Worm (Caenorhabditis elegans): ENCODE measurements around the gene Y22F5A.11.

The Y22F5A.11 gene

DNA sequence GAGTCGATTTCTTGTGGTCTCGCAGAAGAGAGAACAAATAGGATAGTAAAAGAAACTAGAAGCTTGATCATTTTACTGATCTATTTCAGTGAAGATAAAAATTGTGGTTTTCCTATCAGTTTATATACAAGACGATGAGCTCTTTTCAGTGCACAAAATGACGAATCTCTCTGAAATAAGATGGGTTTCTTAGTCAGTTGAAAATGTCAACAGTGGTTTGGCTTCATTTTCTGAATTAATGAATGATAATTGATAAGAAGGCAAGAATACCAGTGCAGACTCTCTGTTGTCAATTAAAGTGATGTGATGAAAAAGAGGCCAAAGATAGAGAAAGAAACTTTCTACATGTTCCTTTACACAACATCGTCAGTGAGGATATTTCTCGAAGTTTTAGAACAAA lies 5.9 kb upstream of the Y22F5A.11 start, which contains the start of gene lys-2:
lys-2 (minus strand) TSS at position 101 of the 400 bp plus-strand sequence.
- TF ChIP-seq ets-7 (tag; optimal IDR thresholded peaks at IDR 0.05) (no peak), tbx-11 (GFP tag; IDR thresholded peaks at IDR 0.05) (no peak), hmbx-1 (tag; optimal IDR thresholded peaks at IDR 0.05) (no peak), aly-1 (tag; optimal IDR thresholded peaks at IDR 0.05) (no peak), tbx-37 (GFP tag; conservative IDR thresholded peaks at IDR 0.05) (no peak), ama-1 (optimal IDR thresholded peaks at IDR 0.05) (no peak), scrt-1 (GFP tag; IDR thresholded peaks at IDR 0.05) (no peak), F13C5.2 (tag; optimal IDR thresholded peaks at IDR 0.05) (no peak), pes-1 (GFP tag; IDR thresholded peaks at IDR 0.05) (no peak), hmg-4 (GFP tag; optimal IDR thresholded peaks at IDR 0.05) (no peak), flt-1 (GFP tag; IDR thresholded peaks at IDR 0.05) (no peak), hnd-1 (tag; optimal IDR thresholded peaks at IDR 0.05) (no peak), sea-1 (GFP tag; conservative IDR thresholded peaks at IDR 0.05) (no peak)

DNA sequence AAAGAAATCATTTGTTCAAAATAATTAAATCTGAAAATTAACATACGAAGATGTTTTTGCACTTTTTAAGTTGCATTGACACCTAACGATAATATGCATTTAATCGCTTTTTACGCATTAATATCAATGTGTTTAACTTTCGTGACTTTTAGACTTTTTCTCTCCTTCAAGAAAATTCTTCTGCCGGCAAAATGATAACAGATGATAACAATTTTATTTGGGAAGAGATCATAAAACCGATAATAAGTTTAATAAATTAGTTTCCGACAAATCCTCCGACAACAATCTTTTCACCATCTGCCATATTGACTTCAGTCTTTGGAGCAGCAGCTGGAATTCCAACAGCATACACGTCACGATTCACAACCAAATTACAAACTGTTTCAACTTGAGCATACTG lies 4.7 kb upstream of the Y22F5A.11 start:
- TF ChIP-seq hmbx-1 (tag; optimal IDR thresholded peaks at IDR 0.05) (no peak), pes-1 (GFP tag; IDR thresholded peaks at IDR 0.05) (no peak), F13C5.2 (tag; optimal IDR thresholded peaks at IDR 0.05) (no peak), flt-1 (GFP tag; IDR thresholded peaks at IDR 0.05) (no peak), hmg-4 (GFP tag; optimal IDR thresholded peaks at IDR 0.05) (no peak), B0310.2 (tag; optimal IDR thresholded peaks at IDR 0.05) (no peak), hnd-1 (tag; optimal IDR thresholded peaks at IDR 0.05) (no peak), ama-1 (optimal IDR thresholded peaks at IDR 0.05) (no peak), tra-4 (tag; optimal IDR thresholded peaks at IDR 0.05) (no peak), ceh-36 (tag; optimal IDR thresholded peaks at IDR 0.05) (no peak), ets-7 (tag; optimal IDR thresholded peaks at IDR 0.05) (no peak), scrt-1 (GFP tag; IDR thresholded peaks at IDR 0.05) (no peak), tbx-11 (GFP tag; IDR thresholded peaks at IDR 0.05) (no peak), aly-1 (tag; optimal IDR thresholded peaks at IDR 0.05) (no peak), tbx-37 (GFP tag; conservative IDR thresholded peaks at IDR 0.05) (no peak), sea-1 (GFP tag; conservative IDR thresholded peaks at IDR 0.05) (no peak), ceh-13 (GFP tag; optimal IDR thresholded peaks at IDR 0.05) (no peak)

DNA sequence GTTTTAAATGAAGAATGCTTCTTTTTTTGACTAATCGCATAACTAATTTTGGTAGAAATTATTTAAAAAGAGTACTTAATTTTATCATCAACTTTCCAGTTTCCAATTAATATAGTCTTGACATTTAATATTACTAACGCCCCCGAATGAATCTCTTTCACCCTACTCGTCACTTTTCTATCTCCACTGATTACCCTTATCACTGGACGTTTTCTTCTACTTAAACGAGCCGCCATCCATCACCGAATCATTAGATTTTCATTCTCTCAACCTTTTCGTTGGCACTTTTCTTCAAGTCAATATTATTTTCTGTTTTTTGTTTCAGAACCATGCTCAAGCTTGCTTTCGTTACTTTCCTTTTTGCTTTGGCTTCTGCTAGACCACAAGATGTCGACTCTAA lies 2.1 kb upstream of the Y22F5A.11 start, which contains the start of gene lys-1:
lys-1 (plus strand) TSS at position 326 of the 400 bp plus-strand sequence.
- TF ChIP-seq ceh-13 (GFP tag; optimal IDR thresholded peaks at IDR 0.05): no peak
- TF ChIP-seq B0310.2 (tag; optimal IDR thresholded peaks at IDR 0.05): no peak
- TF ChIP-seq tbx-37 (GFP tag; conservative IDR thresholded peaks at IDR 0.05): no peak
- TF ChIP-seq ama-1 (optimal IDR thresholded peaks at IDR 0.05): no peak
- no peak for TF ChIP-seq hmg-4 (GFP tag; optimal IDR thresholded peaks at IDR 0.05)
- no peak for TF ChIP-seq tra-4 (tag; optimal IDR thresholded peaks at IDR 0.05)
- no peak for TF ChIP-seq aly-1 (tag; optimal IDR thresholded peaks at IDR 0.05)
- TF ChIP-seq ceh-36 (tag; optimal IDR thresholded peaks at IDR 0.05): no peak
- no peak for TF ChIP-seq flt-1 (GFP tag; IDR thresholded peaks at IDR 0.05)
- no peak for TF ChIP-seq sea-1 (GFP tag; conservative IDR thresholded peaks at IDR 0.05)

DNA sequence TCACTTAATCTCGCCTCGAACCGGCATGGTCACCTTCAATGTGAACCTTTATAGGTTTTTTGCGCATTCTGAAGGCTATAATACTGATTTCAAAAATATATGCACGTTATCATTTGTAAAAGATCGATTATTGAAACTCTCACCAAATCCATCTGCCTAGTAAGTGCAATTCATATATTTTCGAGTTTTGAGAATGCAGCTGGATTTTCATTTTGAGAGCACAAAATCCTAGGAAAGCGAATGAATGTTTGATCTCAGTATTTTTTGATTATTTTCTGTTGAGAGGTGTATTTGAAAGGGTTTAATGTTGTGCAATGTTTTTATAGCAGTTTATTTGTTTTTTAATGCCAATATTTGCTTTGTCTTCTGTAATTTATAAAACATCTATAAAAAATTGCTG lies 592 bp upstream of the Y22F5A.11 start:
- TF ChIP-seq hnd-1 (tag; optimal IDR thresholded peaks at IDR 0.05) (no peak), hmbx-1 (tag; optimal IDR thresholded peaks at IDR 0.05) (no peak), pes-1 (GFP tag; IDR thresholded peaks at IDR 0.05) (no peak), ceh-13 (GFP tag; optimal IDR thresholded peaks at IDR 0.05) (no peak), ceh-36 (tag; optimal IDR thresholded peaks at IDR 0.05) (no peak), B0310.2 (tag; optimal IDR thresholded peaks at IDR 0.05) (no peak), sea-1 (GFP tag; conservative IDR thresholded peaks at IDR 0.05) (no peak), flt-1 (GFP tag; IDR thresholded peaks at IDR 0.05) (no peak), scrt-1 (GFP tag; IDR thresholded peaks at IDR 0.05) (no peak)

DNA sequence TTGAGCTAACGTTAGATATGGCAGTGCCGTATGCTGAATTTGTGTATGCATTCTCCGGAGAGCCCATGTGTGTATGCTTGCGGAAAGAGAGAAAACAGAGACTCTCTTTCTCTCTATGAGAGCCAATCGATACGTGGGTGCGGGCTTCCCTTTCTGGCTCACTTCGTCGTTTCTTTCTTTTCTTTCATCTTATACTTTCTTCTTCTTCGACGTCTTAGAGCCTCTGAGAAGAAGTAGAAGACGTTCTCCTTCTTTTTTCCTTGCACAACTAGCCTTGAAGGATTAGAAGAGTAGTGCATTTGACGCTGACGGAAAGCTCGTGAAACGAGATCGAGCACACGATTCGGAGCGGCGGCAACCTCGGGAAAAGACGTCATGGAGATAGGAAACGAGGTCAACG lies 1.6 kb downstream of the Y22F5A.11 start:
- TF ChIP-seq flt-1 (GFP tag; IDR thresholded peaks at IDR 0.05) (no peak), ceh-36 (tag; optimal IDR thresholded peaks at IDR 0.05) (no peak), ets-7 (tag; optimal IDR thresholded peaks at IDR 0.05) (no peak), ceh-13 (GFP tag; optimal IDR thresholded peaks at IDR 0.05) (no peak), ama-1 (optimal IDR thresholded peaks at IDR 0.05) (no peak), F13C5.2 (tag; optimal IDR thresholded peaks at IDR 0.05) (no peak), hmbx-1 (tag; optimal IDR thresholded peaks at IDR 0.05) (no peak), pes-1 (GFP tag; IDR thresholded peaks at IDR 0.05) (no peak), tbx-37 (GFP tag; conservative IDR thresholded peaks at IDR 0.05) (no peak), sea-1 (GFP tag; conservative IDR thresholded peaks at IDR 0.05) (no peak), tra-4 (tag; optimal IDR thresholded peaks at IDR 0.05) (no peak), hmg-4 (GFP tag; optimal IDR thresholded peaks at IDR 0.05) (no peak), aly-1 (tag; optimal IDR thresholded peaks at IDR 0.05) (no peak), scrt-1 (GFP tag; IDR thresholded peaks at IDR 0.05) (no peak), hnd-1 (tag; optimal IDR thresholded peaks at IDR 0.05) (no peak), B0310.2 (tag; optimal IDR thresholded peaks at IDR 0.05) (no peak), tbx-11 (GFP tag; IDR thresholded peaks at IDR 0.05) (no peak)

DNA sequence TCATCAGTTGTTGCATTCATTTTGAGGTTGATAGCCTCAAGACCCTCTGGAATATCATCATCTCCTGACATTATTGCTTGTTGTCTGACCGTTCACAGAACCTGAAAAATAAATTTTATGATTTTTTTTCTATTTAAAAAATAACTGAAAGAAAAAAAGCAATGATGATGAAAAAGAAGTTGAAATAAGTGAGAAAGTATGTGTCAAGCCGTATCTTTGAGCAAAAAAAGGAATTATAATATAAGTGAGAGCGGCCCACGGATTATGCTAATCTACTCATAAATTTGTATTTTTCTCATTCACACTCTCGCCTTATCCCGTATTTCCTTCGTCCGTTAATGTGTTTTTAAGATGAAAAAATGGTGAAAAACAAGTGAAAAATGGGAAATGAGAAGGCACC lies 5.2 kb downstream of the Y22F5A.11 start, which contains the start of gene ric-4:
ric-4 (minus strand) TSS at position 101 of the 400 bp plus-strand sequence.
- TF ChIP-seq sea-1 (GFP tag; conservative IDR thresholded peaks at IDR 0.05): no peak
- no peak for TF ChIP-seq tbx-37 (GFP tag; conservative IDR thresholded peaks at IDR 0.05)
- no peak for TF ChIP-seq ceh-36 (tag; optimal IDR thresholded peaks at IDR 0.05)
- TF ChIP-seq hnd-1 (tag; optimal IDR thresholded peaks at IDR 0.05): no peak
- TF ChIP-seq B0310.2 (tag; optimal IDR thresholded peaks at IDR 0.05): no peak
- TF ChIP-seq flt-1 (GFP tag; IDR thresholded peaks at IDR 0.05): no peak
- no peak for TF ChIP-seq ceh-13 (GFP tag; optimal IDR thresholded peaks at IDR 0.05)
- TF ChIP-seq aly-1 (tag; optimal IDR thresholded peaks at IDR 0.05): no peak
- TF ChIP-seq hmbx-1 (tag; optimal IDR thresholded peaks at IDR 0.05): no peak
- no peak for TF ChIP-seq pes-1 (GFP tag; IDR thresholded peaks at IDR 0.05)
- no peak for TF ChIP-seq hmg-4 (GFP tag; optimal IDR thresholded peaks at IDR 0.05)
- no peak for TF ChIP-seq tbx-11 (GFP tag; IDR thresholded peaks at IDR 0.05)
- no peak for TF ChIP-seq scrt-1 (GFP tag; IDR thresholded peaks at IDR 0.05)
- no peak for TF ChIP-seq tra-4 (tag; optimal IDR thresholded peaks at IDR 0.05)
- no peak for TF ChIP-seq F13C5.2 (tag; optimal IDR thresholded peaks at IDR 0.05)

DNA sequence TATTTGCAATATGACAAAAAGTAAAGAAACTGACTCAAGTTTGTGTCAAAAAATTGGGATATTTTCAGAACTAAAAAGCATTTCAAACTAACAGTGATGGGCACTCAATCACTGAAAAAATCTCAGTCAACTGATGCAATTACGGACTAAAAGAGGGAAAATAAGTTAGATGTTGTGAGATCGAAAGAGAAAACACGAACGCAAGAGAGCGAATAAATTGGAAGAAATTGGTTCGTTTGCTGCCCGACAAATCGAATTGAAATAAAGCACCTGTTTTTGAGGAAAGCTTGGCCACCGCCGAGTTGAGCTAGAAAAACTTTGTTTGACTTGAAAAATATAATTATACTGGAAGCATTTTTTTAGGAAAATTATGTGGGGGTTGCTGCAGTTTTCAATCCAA lies 9.4 kb downstream of the Y22F5A.11 start:
- TF ChIP-seq hnd-1 (tag; optimal IDR thresholded peaks at IDR 0.05): no peak
- TF ChIP-seq tra-4 (tag; optimal IDR thresholded peaks at IDR 0.05): no peak
- TF ChIP-seq hmbx-1 (tag; optimal IDR thresholded peaks at IDR 0.05): no peak
- TF ChIP-seq scrt-1 (GFP tag; IDR thresholded peaks at IDR 0.05): no peak
- no peak for TF ChIP-seq ama-1 (optimal IDR thresholded peaks at IDR 0.05)
- TF ChIP-seq F13C5.2 (tag; optimal IDR thresholded peaks at IDR 0.05): no peak
- TF ChIP-seq tbx-11 (GFP tag; IDR thresholded peaks at IDR 0.05): no peak
- TF ChIP-seq sea-1 (GFP tag; conservative IDR thresholded peaks at IDR 0.05): no peak
- TF ChIP-seq tbx-37 (GFP tag; conservative IDR thresholded peaks at IDR 0.05): no peak
- no peak for TF ChIP-seq aly-1 (tag; optimal IDR thresholded peaks at IDR 0.05)
- TF ChIP-seq hmg-4 (GFP tag; optimal IDR thresholded peaks at IDR 0.05): no peak
- TF ChIP-seq ceh-13 (GFP tag; optimal IDR thresholded peaks at IDR 0.05): no peak
- TF ChIP-seq ceh-36 (tag; optimal IDR thresholded peaks at IDR 0.05): no peak
- no peak for TF ChIP-seq flt-1 (GFP tag; IDR thresholded peaks at IDR 0.05)
- no peak for TF ChIP-seq ets-7 (tag; optimal IDR thresholded peaks at IDR 0.05)
- TF ChIP-seq B0310.2 (tag; optimal IDR thresholded peaks at IDR 0.05): no peak
